Fruit fly (Drosophila melanogaster) whole organism: ENCODE measurements around the gene Grd.

Experiments used
- Dll ChIP-seq: fragments of >200 bp; optimal IDR thresholded peaks from 2 replicates; lab custom pipeline; 2017
- psq ChIP-seq: fragments of >200 bp; optimal IDR thresholded peaks from 2 replicates; lab custom pipeline; 2017
- usp ChIP-seq: fragments of >200 bp; optimal IDR thresholded peaks from 2 replicates; lab custom pipeline; 2017; ENCODE audit warnings: missing biosample characterization, missing genetic modification characterization, mixed read lengths

- TF ChIP-seq psq (lab: Kevin White, UChicago): no peak
- no peak for TF ChIP-seq usp
- no peak for TF ChIP-seq Dll (lab: Kevin White, UChicago)
Measured at dm6 chr3L:17791067-17791466, 32.1 kb upstream of the Grd start.
